Worm (Caenorhabditis elegans): ENCODE data around the gene C08B6.8.

DNA sequence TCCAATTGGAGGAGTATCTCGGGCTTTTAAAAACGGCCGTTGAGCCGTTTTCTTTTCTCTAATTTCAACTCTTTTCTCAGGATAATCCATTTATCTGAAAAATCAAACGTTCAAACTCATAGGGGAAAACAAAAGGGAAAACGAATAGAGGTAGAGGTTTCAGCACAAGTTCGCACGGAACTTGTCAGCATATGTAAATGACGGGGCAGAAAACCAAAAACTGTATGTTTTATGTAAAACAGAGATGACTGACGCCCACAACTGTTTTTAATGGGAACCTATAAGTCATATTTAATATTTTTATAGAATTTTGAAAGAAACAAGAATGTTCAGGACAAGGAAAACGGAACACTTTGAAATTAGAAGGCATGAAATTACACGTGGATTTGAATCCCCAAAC is 31.9 kb downstream of the C08B6.8 start, which contains the start of gene C51E3.6:
- TF ChIP-seq ccch-3 (GFP tag; optimal IDR thresholded peaks at IDR 0.05): no peak
- no peak for TF ChIP-seq bed-1 (GFP tag; IDR thresholded peaks at IDR 0.05)
- no peak for TF ChIP-seq ceh-27 (GFP tag; optimal IDR thresholded peaks at IDR 0.05)
- no peak for TF ChIP-seq snpc-4 (GFP tag; optimal IDR thresholded peaks at IDR 0.05)
- TF ChIP-seq snpc-4 (tag; optimal IDR thresholded peaks at IDR 0.05): no peak

Data from whole organism, young adult.